Fruit fly (Drosophila melanogaster) whole organism, embryonic: Measurements from ENCODE around the gene SelT.

Experiments
- ATbp ChIP-seq: fragments of 200-800 bp; sonication (Bioruptor generic); optimal IDR thresholded peaks from 2 replicates; lab custom pipeline; 2017; ENCODE audit warnings: missing biosample characterization, mild to moderate bottlenecking, missing genetic modification characterization, missing genetic modification reagents
- Adf1 ChIP-seq: fragments of 200-800 bp; sonication (Bioruptor generic); IDR thresholded peaks from 2 replicates; pipeline ENCODE4 v1.3.6; 2022; ENCODE audit warnings: missing biosample characterization, missing genetic modification characterization
- Awh ChIP-seq: fragments of 200-800 bp; sonication (Bioruptor generic); IDR thresholded peaks from 2 replicates; pipeline ENCODE4, ENCODE4 v1.3.6; 2022; ENCODE audit warnings: missing biosample characterization, missing genetic modification characterization
- CG10267 ChIP-seq: fragments of 200-800 bp; sonication (Bioruptor generic); optimal IDR thresholded peaks from 2 replicates; lab custom pipeline; 2018; ENCODE audit warnings: missing biosample characterization, mild to moderate bottlenecking, missing genetic modification characterization, moderate library complexity
- CG12659 ChIP-seq: fragments of 200-800 bp; sonication (Bioruptor generic); optimal IDR thresholded peaks from 3 replicates; lab custom pipeline; 2017; ENCODE audit warnings: mild to moderate bottlenecking, missing biosample characterization, missing genetic modification reagents, missing genetic modification characterization
- CG14014 ChIP-seq: fragments of 200-800 bp; sonication (Bioruptor generic); IDR thresholded peaks from 2 replicates; pipeline ENCODE4 v1.3.6; 2022; ENCODE audit warnings: missing biosample characterization, missing genetic modification characterization
- CG17186 ChIP-seq: fragments of 200-800 bp; sonication (Bioruptor generic); optimal IDR thresholded peaks from 3 replicates; lab custom pipeline; 2017; ENCODE audit warnings: missing biosample characterization, missing genetic modification reagents, missing genetic modification characterization
- CG17328 ChIP-seq: fragments of 200-800 bp; sonication (Bioruptor generic); IDR thresholded peaks from 2 replicates; pipeline ENCODE4 v1.3.6; 2022; ENCODE audit warnings: missing biosample characterization, missing genetic modification characterization
- CG17361 ChIP-seq: fragments of 200-800 bp; sonication (Bioruptor generic); IDR thresholded peaks from 3 replicates; pipeline ENCODE4 v1.3.6; 2022; ENCODE audit warnings: missing biosample characterization, missing genetic modification characterization
- CG17385 ChIP-seq: fragments of 200-800 bp; sonication (Bioruptor generic); optimal IDR thresholded peaks from 3 replicates; lab custom pipeline; 2018; ENCODE audit warnings: missing biosample characterization, mild to moderate bottlenecking, missing genetic modification characterization
- CG2199 ChIP-seq: fragments of 200-800 bp; sonication (Bioruptor generic); IDR thresholded peaks from 3 replicates; pipeline ENCODE4 v1.3.6; 2022; ENCODE audit warnings: missing biosample characterization, missing genetic modification characterization
- CG31224 ChIP-seq: fragments of 200-800 bp; sonication (Bioruptor generic); IDR thresholded peaks from 2 replicates; pipeline ENCODE4 v1.3.6; 2022; ENCODE audit warnings: missing biosample characterization, missing genetic modification characterization
- CG31365 ChIP-seq: fragments of 200-800 bp; sonication (Bioruptor generic); optimal IDR thresholded peaks from 2 replicates; lab custom pipeline; 2018; ENCODE audit warnings: missing biosample characterization, mild to moderate bottlenecking, missing genetic modification characterization
- CG3163 ChIP-seq: fragments of 200-800 bp; sonication (Bioruptor generic); optimal IDR thresholded peaks from 3 replicates; lab custom pipeline; 2016; ENCODE audit warnings: missing biosample characterization, missing genetic modification characterization
- CG32532 ChIP-seq: fragments of 200-800 bp; sonication (Bioruptor generic); IDR thresholded peaks from 2 replicates; pipeline ENCODE4 v1.3.6; 2022; ENCODE audit warnings: missing biosample characterization, missing genetic modification characterization
- CG4328 ChIP-seq: fragments of 200-800 bp; sonication (Bioruptor generic); optimal IDR thresholded peaks from 3 replicates; lab custom pipeline; 2017; ENCODE audit warnings: missing biosample characterization, missing genetic modification reagents, missing genetic modification characterization
- CG6765 ChIP-seq: fragments of 200-800 bp; sonication (Bioruptor generic); optimal IDR thresholded peaks from 3 replicates; lab custom pipeline; 2017; ENCODE audit warnings: missing biosample characterization, mild to moderate bottlenecking, missing genetic modification characterization
- CG7357 ChIP-seq: fragments of 200-800 bp; sonication (Bioruptor generic); IDR thresholded peaks from 3 replicates; pipeline ENCODE4 v1.3.6; 2022; ENCODE audit warnings: missing biosample characterization, missing genetic modification characterization
- CG9727 ChIP-seq: fragments of 200-800 bp; sonication (Bioruptor generic); optimal IDR thresholded peaks from 3 replicates; lab custom pipeline; 2017; ENCODE audit warnings: missing biosample characterization, mild to moderate bottlenecking, missing genetic modification characterization
- Chrac-16 ChIP-seq: fragments of 200-800 bp; sonication (Bioruptor generic); optimal IDR thresholded peaks from 3 replicates; lab custom pipeline; 2016; ENCODE audit warnings: missing biosample characterization, missing genetic modification characterization
- E2f1 ChIP-seq: fragments of 200-800 bp; sonication (Bioruptor generic); IDR thresholded peaks from 2 replicates; pipeline ENCODE4 v1.3.6; 2022; ENCODE audit warnings: missing biosample characterization, missing genetic modification characterization
- Ets97D ChIP-seq: fragments of 200-800 bp; sonication (Bioruptor generic); optimal IDR thresholded peaks from 3 replicates; lab custom pipeline; 2016; ENCODE audit warnings: missing biosample characterization, missing genetic modification characterization
- Gug ChIP-seq: fragments of 200-800 bp; sonication (Bioruptor generic); IDR thresholded peaks from 4 replicates; pipeline ENCODE4 v1.3.6; 2022; ENCODE audit warnings: missing biosample characterization, missing genetic modification characterization
- HmgZ ChIP-seq: fragments of 200-800 bp; sonication (Bioruptor generic); optimal IDR thresholded peaks from 2 replicates; lab custom pipeline; 2018; ENCODE audit warnings: missing biosample characterization, mild to moderate bottlenecking, missing genetic modification characterization
- Lpt ChIP-seq: fragments of >200 bp; optimal IDR thresholded peaks from 2 replicates; lab custom pipeline; 2018; ENCODE audit warnings: missing biosample characterization, missing genetic modification characterization
- MTF-1 ChIP-seq: fragments of 200-800 bp; sonication (Bioruptor generic); optimal IDR thresholded peaks from 2 replicates; lab custom pipeline; 2018; ENCODE audit warnings: missing biosample characterization, mild to moderate bottlenecking, missing genetic modification characterization, borderline replicate concordance
- Mrtf ChIP-seq: fragments of 200-800 bp; sonication (Bioruptor generic); IDR thresholded peaks from 3 replicates; pipeline ENCODE4 v1.3.6; 2022; ENCODE audit warnings: missing biosample characterization, missing genetic modification characterization
- Pdp1 ChIP-seq, 2 experiments: fragments of 200-800 bp; sonication (Bioruptor generic); optimal IDR thresholded peaks; 3 replicates each; lab custom pipeline; 2016; ENCODE audit warnings: missing biosample characterization in 2 of 2, missing genetic modification characterization in 2 of 2, mild to moderate bottlenecking in 1 of 2, moderate library complexity in 1 of 2
- amos ChIP-seq: fragments of 200-800 bp; sonication (Bioruptor generic); IDR thresholded peaks from 2 replicates; pipeline ENCODE4 v1.3.6; 2022; ENCODE audit warnings: missing biosample characterization, missing genetic modification characterization; ENCODE audit not compliant: partially characterized antibody
- az2 ChIP-seq: fragments of 200-800 bp; sonication (Bioruptor generic); optimal IDR thresholded peaks from 3 replicates; lab custom pipeline; 2016; ENCODE audit warnings: missing biosample characterization, missing genetic modification characterization
- chif ChIP-seq, 2 experiments: fragments of 200-800 bp; sonication (Bioruptor generic); optimal IDR thresholded peaks; 3 replicates each; lab custom pipeline; 2016; ENCODE audit warnings: missing biosample characterization in 2 of 2, missing genetic modification characterization in 2 of 2
- ewg ChIP-seq: fragments of 200-800 bp; sonication (Bioruptor generic); optimal IDR thresholded peaks from 3 replicates; lab custom pipeline; 2017; ENCODE audit warnings: mild to moderate bottlenecking, missing biosample characterization, missing genetic modification reagents, missing genetic modification characterization
- eyg ChIP-seq: fragments of 200-800 bp; sonication (Bioruptor generic); optimal IDR thresholded peaks from 3 replicates; lab custom pipeline; 2016; ENCODE audit warnings: missing biosample characterization, missing genetic modification characterization
- hb ChIP-seq: fragments of 200-800 bp; sonication (Bioruptor generic); IDR thresholded peaks from 3 replicates; pipeline ENCODE4 v1.3.6; 2022; ENCODE audit warnings: missing biosample characterization, missing genetic modification characterization; ENCODE audit not compliant: partially characterized antibody
- jing ChIP-seq: fragments of 200-800 bp; sonication (Bioruptor generic); optimal IDR thresholded peaks from 2 replicates; lab custom pipeline; 2018; ENCODE audit warnings: missing biosample characterization, mild to moderate bottlenecking, missing genetic modification characterization
- jumu ChIP-seq: fragments of 200-800 bp; sonication (Bioruptor generic); optimal IDR thresholded peaks from 3 replicates; lab custom pipeline; 2016; ENCODE audit warnings: missing biosample characterization, missing genetic modification characterization
- kah ChIP-seq: fragments of 200-800 bp; sonication (Bioruptor generic); optimal IDR thresholded peaks from 2 replicates; lab custom pipeline; 2018; ENCODE audit warnings: missing biosample characterization, mild to moderate bottlenecking, missing genetic modification characterization
- kni ChIP-seq: fragments of 200-800 bp; sonication (Bioruptor generic); optimal IDR thresholded peaks from 3 replicates; lab custom pipeline; 2017; ENCODE audit warnings: mild to moderate bottlenecking, missing biosample characterization, missing genetic modification reagents, missing genetic modification characterization
- nmo ChIP-seq: fragments of 200-800 bp; sonication (Bioruptor generic); optimal IDR thresholded peaks from 2 replicates; lab custom pipeline; 2018; ENCODE audit warnings: missing biosample characterization, mild to moderate bottlenecking, missing genetic modification characterization, moderate library complexity
- ranshi ChIP-seq: fragments of 200-800 bp; sonication (Bioruptor generic); IDR thresholded peaks from 2 replicates; pipeline ENCODE4 v1.3.6; 2022; ENCODE audit warnings: missing biosample characterization, missing genetic modification characterization
- row ChIP-seq: fragments of 200-800 bp; sonication (Bioruptor generic); IDR thresholded peaks from 3 replicates; pipeline ENCODE4 v1.3.6; 2022; ENCODE audit warnings: missing biosample characterization, missing genetic modification characterization
- schlank ChIP-seq: fragments of 200-800 bp; sonication (Bioruptor generic); optimal IDR thresholded peaks from 2 replicates; lab custom pipeline; 2018; ENCODE audit warnings: missing biosample characterization, mild to moderate bottlenecking, missing genetic modification characterization
- sens ChIP-seq: fragments of 200-800 bp; sonication (Bioruptor generic); peaks from one replicate; lab custom pipeline; 2016; ENCODE audit warnings: missing biosample characterization, missing genetic modification characterization
- sim ChIP-seq: fragments of 200-800 bp; sonication (Bioruptor generic); IDR thresholded peaks from 2 replicates; pipeline ENCODE4 v1.3.6; 2022; ENCODE audit warnings: missing biosample characterization, missing genetic modification characterization
- slbo ChIP-seq: fragments of 200-800 bp; sonication (Bioruptor generic); IDR thresholded peaks from 2 replicates; pipeline ENCODE4 v1.3.6; 2022; ENCODE audit warnings: missing biosample characterization, missing genetic modification characterization
- stwl ChIP-seq: fragments of 200-800 bp; sonication (Bioruptor generic); optimal IDR thresholded peaks from 3 replicates; lab custom pipeline; 2018; ENCODE audit warnings: missing biosample characterization, mild to moderate bottlenecking, missing genetic modification characterization, moderate library complexity
- unc-4 ChIP-seq: fragments of 200-800 bp; sonication (Bioruptor generic); IDR thresholded peaks from 2 replicates; pipeline ENCODE4 v1.3.6; 2022; ENCODE audit warnings: missing biosample characterization, missing genetic modification characterization; ENCODE audit not compliant: partially characterized antibody
- vvl ChIP-seq: fragments of 200-800 bp; sonication (Bioruptor generic); IDR thresholded peaks from 2 replicates; pipeline ENCODE4 v1.3.6; 2022; ENCODE audit warnings: missing biosample characterization, missing genetic modification characterization
- zf30C ChIP-seq: fragments of 200-800 bp; sonication (Bioruptor generic); optimal IDR thresholded peaks from 3 replicates; lab custom pipeline; 2018; ENCODE audit warnings: missing biosample characterization, mild to moderate bottlenecking, missing genetic modification characterization

Gene SelT

DNA sequence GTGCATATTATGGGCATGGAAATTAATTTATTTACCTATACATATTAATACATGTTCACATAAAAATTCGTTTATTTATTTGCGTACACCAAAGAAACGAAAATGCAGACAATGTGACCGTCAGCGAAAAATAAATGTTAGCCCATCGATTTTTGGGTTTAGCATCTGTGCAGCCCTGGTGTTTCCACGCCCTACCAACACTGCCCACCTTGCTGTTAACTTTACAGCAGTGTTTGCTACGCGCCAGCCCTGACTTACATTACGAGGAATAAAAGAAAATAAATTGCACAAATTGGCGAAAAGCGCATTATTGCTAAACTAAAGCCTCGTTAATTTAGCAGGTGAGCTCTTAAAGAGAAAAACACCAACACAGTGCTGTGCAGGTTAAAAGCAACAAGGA is 32.3 kb downstream of the SelT start, which contains the start of the genes CG33995, CG44000 and CG44001 (continued):
- peak; percentile 67 for TF ChIP-seq CG17186 (GFP tag; lab: Kevin White, UChicago)
- TF ChIP-seq CG32532 (GFP tag; lab: Robert Waterston, UW) = peak; percentile 59
- TF ChIP-seq E2f1 (GFP tag; lab: Robert Waterston, UW) = no peak
- peak; percentile 39; the same call in 2 of the 3 replicates for TF ChIP-seq row (GFP tag; lab: Robert Waterston, UW)
- peak; percentile 15 for TF ChIP-seq CG3163 (GFP tag; lab: Kevin White, UChicago)
- peak; percentile 94 for TF ChIP-seq stwl (tag; lab: Kevin White, UChicago)
- no peak for TF ChIP-seq hb (GFP tag; lab: Robert Waterston, UW)
- peak in 1 of 2 experiments; percentile 27 for TF ChIP-seq chif (GFP tag; optimal IDR thresholded peaks at IDR 0.05; lab: Kevin White, UChicago)
- no peak for TF ChIP-seq Lpt (GFP tag; lab: Kevin White, UChicago)
- TF ChIP-seq CG17385 = no peak
- TF ChIP-seq kni (GFP tag; lab: Kevin White, UChicago) = no peak
- TF ChIP-seq slbo (GFP tag; lab: Robert Waterston, UW) = peak; percentile 78
- 0 out of 4 replicates have a peak, but pooled peaks have one; percentile 27 for TF ChIP-seq Gug (GFP tag; lab: Robert Waterston, UW)
- TF ChIP-seq vvl (GFP tag; lab: Robert Waterston, UW) = peak; percentile 71
- no peak for TF ChIP-seq Adf1
- TF ChIP-seq ewg = peak; percentile 30
- no peak for TF ChIP-seq CG6765 (GFP tag; lab: Kevin White, UChicago)
- TF ChIP-seq CG17328 = no peak; the same call in 1 of the 2 replicates
- peak; percentile 17 for TF ChIP-seq CG4328 (GFP tag; lab: Kevin White, UChicago)
- TF ChIP-seq schlank (tag; lab: Kevin White, UChicago) = peak; percentile 14
- peak; percentile 43; the same call in 1 of the 2 replicates for TF ChIP-seq amos (GFP tag; lab: Robert Waterston, UW)
- no peak for TF ChIP-seq CG2199 (GFP tag; lab: Robert Waterston, UW)
- peak; percentile 93 for TF ChIP-seq sens

DNA sequence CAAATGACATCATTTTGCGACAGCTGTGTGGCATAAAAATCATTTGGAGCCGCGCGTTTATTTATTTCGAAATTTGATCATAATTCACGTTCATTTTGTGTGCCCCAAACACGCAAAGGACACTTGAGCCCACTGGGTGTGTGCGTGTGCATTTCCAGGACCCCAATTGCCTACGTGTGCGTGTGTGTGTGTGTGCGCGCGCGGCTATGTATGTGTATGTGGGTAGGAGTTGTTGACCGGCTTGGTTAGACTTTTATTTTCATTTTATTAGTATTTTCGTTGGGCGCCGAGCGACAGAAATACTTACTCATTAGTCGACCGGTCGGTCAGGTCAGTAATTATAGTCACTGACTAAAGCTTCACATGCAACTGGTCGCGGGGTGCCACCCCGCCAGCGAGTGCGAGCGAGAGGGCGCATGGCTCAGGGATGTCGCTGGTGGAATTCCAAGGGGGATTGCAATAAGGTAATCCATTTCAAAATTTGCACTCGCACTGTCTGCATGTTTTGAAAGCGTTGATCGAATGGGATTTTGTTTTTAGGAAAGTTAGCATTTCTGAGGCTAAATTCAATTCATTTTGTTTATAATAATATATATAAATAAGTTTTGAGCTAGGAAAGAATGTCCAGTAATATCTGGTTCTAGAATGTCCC is 32.9 kb downstream of the SelT start:
- TF ChIP-seq Awh (no peak), CG31365 (no peak), jumu (GFP tag; lab: Kevin White, UChicago) (no peak), sim (GFP tag; lab: Robert Waterston, UW) (no peak; the same call in 1 of the 2 replicates), CG14014 (GFP tag; lab: Robert Waterston, UW) (no peak), HmgZ (no peak), kah (GFP tag; lab: Kevin White, UChicago) (no peak), Chrac-16 (GFP tag; lab: Kevin White, UChicago) (peak; percentile 22), CG9727 (GFP tag; lab: Kevin White, UChicago) (peak; percentile 28), ranshi (GFP tag; lab: Robert Waterston, UW) (peak; percentile 65), jing (GFP tag; lab: Kevin White, UChicago) (no peak), Ets97D (GFP tag; lab: Kevin White, UChicago) (no peak), eyg (GFP tag; lab: Kevin White, UChicago) (no peak), CG31224 (0 out of 2 replicates have a peak, but pooled peaks have one; percentile 12), Gug (GFP tag; lab: Robert Waterston, UW) (peak; percentile 70), CG17361 (no peak), CG12659 (no peak), MTF-1 (GFP tag; lab: Kevin White, UChicago) (no peak), zf30C (GFP tag; lab: Kevin White, UChicago) (no peak), unc-4 (GFP tag; lab: Robert Waterston, UW) (no peak), ATbp (peak; percentile 37), CG7357 (GFP tag; lab: Robert Waterston, UW) (no peak), Pdp1 (GFP tag; optimal IDR thresholded peaks at IDR 0.05; lab: Kevin White, UChicago) (peak in 1 of 2 experiments; percentile 32), nmo (GFP tag; lab: Kevin White, UChicago) (peak; percentile 27), az2 (GFP tag; lab: Kevin White, UChicago) (peak; percentile 53), CG10267 (tag; lab: Kevin White, UChicago) (no peak), Mrtf (GFP tag; lab: Robert Waterston, UW) (no peak)
